Worm (Caenorhabditis elegans) whole organism, mixed stage, embryonic: Measurements from ENCODE around the gene F13A7.12.

Experiments
- M03D4.4 ChIP-seq: sonication (generic microtip); optimal IDR thresholded peaks from 2 replicates; lab custom pipeline; 2017; ENCODE audit warnings: mild to moderate bottlenecking, missing genetic modification characterization, missing compliant biosample characterization
- bed-3 ChIP-seq: fragments of 200-800 bp; sonication (Bioruptor generic); optimal IDR thresholded peaks from 3 replicates; lab custom pipeline; 2018; ENCODE audit warnings: mild to moderate bottlenecking, missing genetic modification characterization, moderate library complexity, missing compliant biosample characterization
- blmp-1 ChIP-seq: fragments of 150-350 bp; optimal IDR thresholded peaks from 2 replicates; lab custom pipeline; 2014; ENCODE audit warnings: missing biosample characterization, missing genetic modification characterization
- ceh-39 ChIP-seq: fragments of 150-350 bp; optimal IDR thresholded peaks from 2 replicates; lab custom pipeline; 2014; ENCODE audit warnings: missing biosample characterization, missing genetic modification characterization
- ceh-43 ChIP-seq: fragments of 200-800 bp; sonication (Bioruptor generic); optimal IDR thresholded peaks from 2 replicates; lab custom pipeline; 2018; ENCODE audit warnings: mild to moderate bottlenecking, missing genetic modification characterization, moderate library complexity, missing compliant biosample characterization
- ceh-83 ChIP-seq: fragments of 200-800 bp; sonication (Bioruptor generic); optimal IDR thresholded peaks from 2 replicates; lab custom pipeline; 2018; ENCODE audit warnings: mild to moderate bottlenecking, missing genetic modification characterization, missing compliant biosample characterization
- ces-1 ChIP-seq: fragments of 150-350 bp; optimal IDR thresholded peaks from 2 replicates; lab custom pipeline; 2014; ENCODE audit warnings: missing biosample characterization, missing genetic modification reagents, missing genetic modification characterization
- cnd-1 ChIP-seq: fragments of 200-800 bp; sonication (Bioruptor generic); optimal IDR thresholded peaks from 2 replicates; lab custom pipeline; 2018; ENCODE audit warnings: mild to moderate bottlenecking, missing genetic modification characterization, missing compliant biosample characterization
- drap-1 ChIP-seq: fragments of 200-800 bp; sonication (Bioruptor generic); optimal IDR thresholded peaks from 3 replicates; lab custom pipeline; 2018; ENCODE audit warnings: mild to moderate bottlenecking, missing genetic modification characterization, missing compliant biosample characterization
- elt-1 ChIP-seq: sonication (generic microtip); optimal IDR thresholded peaks from 2 replicates; lab custom pipeline; 2017; ENCODE audit warnings: missing genetic modification characterization, mild to moderate bottlenecking, missing compliant biosample characterization, antibody characterized with exemption, moderate library complexity, borderline replicate concordance; ENCODE audit not compliant: insufficient read depth
- elt-3 ChIP-seq: fragments of 150-350 bp; optimal IDR thresholded peaks from 2 replicates; lab custom pipeline; 2014; ENCODE audit warnings: missing biosample characterization, missing genetic modification characterization
- flh-1 ChIP-seq: fragments of 200-800 bp; sonication (Bioruptor generic); optimal IDR thresholded peaks from 2 replicates; lab custom pipeline; 2018; ENCODE audit warnings: mild to moderate bottlenecking, missing genetic modification characterization, moderate library complexity, missing compliant biosample characterization
- ham-2 ChIP-seq: fragments of 200-800 bp; sonication (Bioruptor generic); optimal IDR thresholded peaks from 2 replicates; lab custom pipeline; 2018; ENCODE audit warnings: mild to moderate bottlenecking, missing genetic modification characterization, missing compliant biosample characterization
- hlh-1 ChIP-seq: fragments of 150-350 bp; optimal IDR thresholded peaks from 2 replicates; lab custom pipeline; 2014; ENCODE audit warnings: missing biosample characterization, missing genetic modification reagents, missing genetic modification characterization
- lin-13 ChIP-seq: fragments of 150-350 bp; optimal IDR thresholded peaks from 2 replicates; lab custom pipeline; 2014; ENCODE audit warnings: missing biosample characterization, missing genetic modification characterization
- lin-32 ChIP-seq: fragments of 200-800 bp; sonication (Bioruptor generic); optimal IDR thresholded peaks from 2 replicates; lab custom pipeline; 2018; ENCODE audit warnings: mild to moderate bottlenecking, missing genetic modification characterization, missing compliant biosample characterization
- lsy-2 ChIP-seq: fragments of 150-350 bp; optimal IDR thresholded peaks from 2 replicates; lab custom pipeline; 2014; ENCODE audit warnings: missing biosample characterization, missing genetic modification characterization
- mab-5 ChIP-seq: fragments of 150-350 bp; optimal IDR thresholded peaks from 2 replicates; lab custom pipeline; 2014; ENCODE audit warnings: missing biosample characterization, missing genetic modification characterization
- mep-1 ChIP-seq: fragments of 150-350 bp; optimal IDR thresholded peaks from 2 replicates; lab custom pipeline; 2017; ENCODE audit warnings: missing biosample characterization, missing genetic modification reagents, missing genetic modification characterization, inconsistent platforms
- mls-2 ChIP-seq: sonication (generic microtip); optimal IDR thresholded peaks from 2 replicates; lab custom pipeline; 2016; ENCODE audit warnings: mild to moderate bottlenecking, missing genetic modification characterization, moderate library complexity, missing compliant biosample characterization
- nhr-12 ChIP-seq: fragments of 150-350 bp; optimal IDR thresholded peaks from 2 replicates; lab custom pipeline; 2014; ENCODE audit warnings: missing biosample characterization, missing genetic modification characterization
- nhr-2 ChIP-seq: fragments of 150-350 bp; optimal IDR thresholded peaks from 2 replicates; lab custom pipeline; 2014; ENCODE audit warnings: missing biosample characterization, missing genetic modification characterization
- nhr-237 ChIP-seq: fragments of 150-350 bp; optimal IDR thresholded peaks from 2 replicates; lab custom pipeline; 2014; ENCODE audit warnings: missing biosample characterization, missing genetic modification characterization
- nhr-28 ChIP-seq: fragments of 150-350 bp; optimal IDR thresholded peaks from 2 replicates; lab custom pipeline; 2014; ENCODE audit warnings: missing biosample characterization, missing genetic modification characterization
- nhr-76 ChIP-seq: sonication (generic microtip); optimal IDR thresholded peaks from 2 replicates; lab custom pipeline; 2017; ENCODE audit warnings: missing biosample characterization, missing genetic modification characterization
- pha-4 ChIP-seq: fragments of 150-350 bp; optimal IDR thresholded peaks from 2 replicates; lab custom pipeline; 2018; ENCODE audit warnings: missing biosample characterization, missing genetic modification reagents, missing genetic modification characterization
- sem-2 ChIP-seq: fragments of 200-800 bp; sonication (Bioruptor generic); optimal IDR thresholded peaks from 2 replicates; lab custom pipeline; 2018; ENCODE audit warnings: mild to moderate bottlenecking, missing genetic modification characterization, missing compliant biosample characterization
- snpc-4 ChIP-seq: fragments of 150-350 bp; optimal IDR thresholded peaks from 2 replicates; lab custom pipeline; 2014; ENCODE audit warnings: missing biosample characterization, missing genetic modification characterization
- sptf-1 ChIP-seq: sonication (generic microtip); optimal IDR thresholded peaks from 2 replicates; lab custom pipeline; 2017; ENCODE audit warnings: mild to moderate bottlenecking, missing genetic modification characterization, moderate library complexity, missing compliant biosample characterization
- tbx-8 ChIP-seq: fragments of 200-800 bp; sonication (Bioruptor generic); optimal IDR thresholded peaks from 2 replicates; lab custom pipeline; 2018; ENCODE audit warnings: mild to moderate bottlenecking, missing genetic modification characterization, moderate library complexity, missing compliant biosample characterization
- unc-120 ChIP-seq: sonication (generic microtip); optimal IDR thresholded peaks from 2 replicates; lab custom pipeline; 2017; ENCODE audit warnings: missing genetic modification characterization, missing compliant biosample characterization; ENCODE audit not compliant: poor library complexity, severe bottlenecking
- unc-39 ChIP-seq: fragments of 150-350 bp; optimal IDR thresholded peaks from 2 replicates; lab custom pipeline; 2014; ENCODE audit warnings: missing biosample characterization, missing genetic modification characterization
- unc-62 ChIP-seq: fragments of 150-350 bp; optimal IDR thresholded peaks from 2 replicates; lab custom pipeline; 2014; ENCODE audit warnings: missing biosample characterization, missing genetic modification reagents, missing genetic modification characterization
- zip-8 ChIP-seq: fragments of 150-350 bp; optimal IDR thresholded peaks from 2 replicates; lab custom pipeline; 2014; ENCODE audit warnings: missing biosample characterization, missing genetic modification characterization
- ztf-11 ChIP-seq: fragments of 150-350 bp; optimal IDR thresholded peaks from 2 replicates; lab custom pipeline; 2014; ENCODE audit warnings: missing biosample characterization, missing genetic modification characterization

F13A7.12 gene

DNA sequence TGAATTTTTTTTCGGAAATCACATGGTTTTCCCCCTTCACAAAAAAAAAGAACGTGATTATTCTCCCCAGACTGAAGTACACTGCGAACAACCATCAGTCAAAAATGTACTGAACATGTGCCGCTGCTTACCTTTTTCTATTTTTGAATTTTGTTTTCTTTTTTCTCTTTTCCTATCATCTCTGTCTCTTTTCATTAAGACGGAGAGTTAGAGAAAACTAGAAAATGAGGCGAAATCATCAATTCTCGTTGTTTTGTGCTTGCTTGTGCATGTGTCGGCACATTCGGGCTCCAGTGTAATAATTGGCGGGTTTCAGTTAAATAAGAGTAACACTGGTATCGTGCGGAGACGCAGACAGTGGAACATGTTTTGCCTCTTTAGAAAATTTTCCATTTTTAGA, 43.6 kb upstream of the F13A7.12 start:
- TF ChIP-seq nhr-237 (tag; lab: Kevin White, UChicago) (no peak), unc-62 (GFP tag; lab: Kevin White, UChicago) (peak; percentile 12), snpc-4 (tag; lab: Kevin White, UChicago) (no peak), mls-2 (no peak), mab-5 (tag; lab: Kevin White, UChicago) (no peak), blmp-1 (tag; lab: Kevin White, UChicago) (no peak), hlh-1 (tag; lab: Kevin White, UChicago) (peak; percentile 39), elt-3 (tag; lab: Kevin White, UChicago) (no peak), unc-120 (tag; lab: Kevin White, UChicago) (peak; percentile 67), ham-2 (GFP tag; lab: Kevin White, UChicago) (no peak), nhr-28 (no peak), ztf-11 (tag; lab: Kevin White, UChicago) (no peak), ceh-83 (GFP tag; lab: Kevin White, UChicago) (no peak), flh-1 (GFP tag; lab: Kevin White, UChicago) (no peak), sem-2 (GFP tag; lab: Kevin White, UChicago) (no peak), drap-1 (GFP tag; lab: Kevin White, UChicago) (no peak), pha-4 (no peak)

DNA sequence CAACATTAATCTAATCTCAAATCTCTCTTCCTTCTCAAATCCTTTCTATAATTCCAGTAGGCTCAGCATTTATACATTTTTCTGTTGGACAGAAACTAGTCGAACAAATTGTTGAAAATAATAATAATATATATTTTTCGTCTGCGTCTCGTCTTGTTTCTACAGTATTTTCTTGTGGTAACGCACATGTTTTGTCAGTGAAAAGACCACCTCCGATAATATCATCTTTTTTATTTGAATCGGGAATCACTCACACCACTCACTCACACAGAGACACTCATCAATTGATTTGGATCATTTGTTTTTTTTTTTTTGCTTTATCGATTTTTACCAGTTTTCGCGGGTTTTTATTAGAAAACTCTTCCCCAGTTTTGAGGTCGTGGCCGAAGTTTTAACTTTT, 41.2 kb upstream of the F13A7.12 start:
- no peak for TF ChIP-seq elt-3 (tag; lab: Kevin White, UChicago)
- no peak for TF ChIP-seq ceh-39 (tag; lab: Kevin White, UChicago)

DNA sequence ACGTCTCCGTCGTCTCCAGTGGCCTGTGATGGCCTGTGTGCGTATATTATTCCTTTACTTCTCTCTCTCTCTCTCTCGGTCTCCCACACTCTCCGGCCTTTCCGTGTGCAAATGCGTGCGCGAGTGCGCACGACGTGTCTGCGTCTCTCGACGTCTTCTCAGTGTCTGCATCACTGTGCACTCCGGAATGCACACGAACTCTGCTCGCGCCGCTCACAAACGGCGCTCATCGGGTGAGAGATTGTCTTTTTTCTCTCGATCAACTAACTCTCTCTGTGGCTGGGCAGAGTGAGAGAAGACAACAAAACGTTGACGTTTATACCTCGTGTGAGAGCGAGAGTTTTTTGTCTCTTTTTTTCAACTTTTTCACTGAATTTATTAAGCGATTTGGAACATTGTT, 39.9 kb upstream of the F13A7.12 start:
- TF ChIP-seq elt-3 (tag; lab: Kevin White, UChicago) (peak; percentile 58), snpc-4 (tag; lab: Kevin White, UChicago) (no peak), nhr-2 (peak; percentile 85), nhr-76 (tag; lab: Kevin White, UChicago) (no peak), unc-62 (GFP tag; lab: Kevin White, UChicago) (peak; percentile 47), drap-1 (GFP tag; lab: Kevin White, UChicago) (peak; percentile 37), mls-2 (peak; percentile 77), sptf-1 (tag; lab: Kevin White, UChicago) (peak; percentile 65), nhr-12 (tag; lab: Kevin White, UChicago) (no peak), flh-1 (GFP tag; lab: Kevin White, UChicago) (no peak), zip-8 (no peak), nhr-237 (tag; lab: Kevin White, UChicago) (peak; percentile 51), ceh-39 (tag; lab: Kevin White, UChicago) (peak; percentile 49), ceh-43 (no peak), sem-2 (GFP tag; lab: Kevin White, UChicago) (no peak), unc-39 (no peak), ces-1 (GFP tag; lab: Kevin White, UChicago) (peak; percentile 76), bed-3 (GFP tag; lab: Kevin White, UChicago) (no peak), cnd-1 (tag; lab: Kevin White, UChicago) (peak; percentile 33), ham-2 (GFP tag; lab: Kevin White, UChicago) (peak; percentile 55), ztf-11 (tag; lab: Kevin White, UChicago) (peak; percentile 51), elt-1 (tag; lab: Kevin White, UChicago) (no peak), ceh-83 (GFP tag; lab: Kevin White, UChicago) (no peak), blmp-1 (tag; lab: Kevin White, UChicago) (peak; percentile 42), mab-5 (tag; lab: Kevin White, UChicago) (no peak), lin-32 (GFP tag; lab: Kevin White, UChicago) (no peak), nhr-28 (no peak), lsy-2 (tag; lab: Kevin White, UChicago) (peak; percentile 22), mep-1 (peak; percentile 42), lin-13 (tag; lab: Kevin White, UChicago) (peak; percentile 42), M03D4.4 (peak; percentile 8), tbx-8 (no peak), hlh-1 (tag; lab: Kevin White, UChicago) (peak; percentile 22), unc-120 (tag; lab: Kevin White, UChicago) (peak; percentile 59), pha-4 (peak; percentile 70)
